Fruit fly (Drosophila melanogaster): ENCODE measurements around the gene Pdp1.

Pdp1 gene

dm6 chr3L:7848617-7849016 is 18.6 kb downstream of the Pdp1 start:
- TF ChIP-seq CG4424 (GFP tag; optimal IDR thresholded peaks at IDR 0.05) (no peak), CG18619 (GFP tag; optimal IDR thresholded peaks at IDR 0.05) (peak; percentile 1), CG7839 (tag; optimal IDR thresholded peaks at IDR 0.05) (peak; percentile 13), Ravus (GFP tag; IDR thresholded peaks at IDR 0.05) (no peak), grau (tag; optimal IDR thresholded peaks at IDR 0.05) (peak; percentile 28), bab2 (GFP tag; optimal IDR thresholded peaks at IDR 0.05) (no peak), Tbp (GFP tag; optimal IDR thresholded peaks at IDR 0.05) (no peak), Ets97D (GFP tag; optimal IDR thresholded peaks at IDR 0.05) (no peak), jigr1 (GFP tag; IDR thresholded peaks at IDR 0.05) (no peak), CG12769 (tag; optimal IDR thresholded peaks at IDR 0.05) (no peak), scrt (GFP tag; optimal IDR thresholded peaks at IDR 0.05) (no peak), Atf6 (GFP tag; IDR thresholded peaks at IDR 0.05) (peak; percentile 37; the same call in 1 of the 2 replicates), CG7556 (GFP tag; optimal IDR thresholded peaks at IDR 0.05) (peak; percentile 20), CG13775 (GFP tag; optimal IDR thresholded peaks at IDR 0.05) (peak; percentile 7), Blimp-1 (GFP tag; optimal IDR thresholded peaks at IDR 0.05) (no peak), CG2678 (tag; optimal IDR thresholded peaks at IDR 0.05) (peak; percentile 14), PHDP (tag; optimal IDR thresholded peaks at IDR 0.05) (peak; percentile 14), CG10431 (GFP tag; optimal IDR thresholded peaks at IDR 0.05) (no peak), CoRest (tag; optimal IDR thresholded peaks at IDR 0.05) (peak; percentile 1), CG14014 (GFP tag; IDR thresholded peaks at IDR 0.05) (0 out of 2 replicates have a peak, but pooled peaks have one; percentile 38), sens (GFP tag) (peak; percentile 74), CG2120 (GFP tag; optimal IDR thresholded peaks at IDR 0.05) (peak; percentile 47), Meics (GFP tag; optimal IDR thresholded peaks at IDR 0.05) (no peak), Hr51 (GFP tag; optimal IDR thresholded peaks at IDR 0.05) (peak in 1 of 2 experiments; percentile 27), CG15269 (tag; optimal IDR thresholded peaks at IDR 0.05) (peak; percentile 4), gem (tag; optimal IDR thresholded peaks at IDR 0.05) (peak; percentile 21), Ets65A (GFP tag) (peak; percentile 44), Med (GFP tag) (peak; percentile 75), CG18476 (GFP tag; optimal IDR thresholded peaks at IDR 0.05) (no peak), vfl (GFP tag; optimal IDR thresholded peaks at IDR 0.05) (no peak), CG13624 (GFP tag; optimal IDR thresholded peaks at IDR 0.05) (peak; percentile 4), row (GFP tag; IDR thresholded peaks at IDR 0.05) (peak; percentile 34; the same call in 1 of the 3 replicates), nerfin-2 (GFP tag; IDR thresholded peaks at IDR 0.05; ENCODE audit: partially characterized antibody) (no peak), Pdp1 (GFP tag; optimal IDR thresholded peaks at IDR 0.05) (peak in 1 of 2 experiments; percentile 6), CG4360 (GFP tag; IDR thresholded peaks at IDR 0.05) (0 out of 2 replicates have a peak, but pooled peaks have one; percentile 22), Oli (tag; optimal IDR thresholded peaks at IDR 0.05) (peak; percentile 19), CG30403 (GFP tag; optimal IDR thresholded peaks at IDR 0.05) (peak; percentile 4), Sox102F (GFP tag; optimal IDR thresholded peaks at IDR 0.05) (peak; percentile 20)

dm6 chr3L:7847656-7848252 is 19.4 kb downstream of the Pdp1 start:
- TF ChIP-seq CG7963 (GFP tag; IDR thresholded peaks at IDR 0.05; ENCODE audit: partially characterized antibody) (no peak), ewg (GFP tag; optimal IDR thresholded peaks at IDR 0.05) (peak; percentile 50), Gug (GFP tag; IDR thresholded peaks at IDR 0.05) (no peak), CG17328 (GFP tag; IDR thresholded peaks at IDR 0.05) (no peak), Adf1 (GFP tag; IDR thresholded peaks at IDR 0.05) (0 out of 2 replicates have a peak, but pooled peaks have one; percentile 39), CG6654 (GFP tag; optimal IDR thresholded peaks at IDR 0.05) (no peak), CG17912 (GFP tag; optimal IDR thresholded peaks at IDR 0.05) (no peak), wor (GFP tag; IDR thresholded peaks at IDR 0.05) (no peak), CG4707 (GFP tag; optimal IDR thresholded peaks at IDR 0.05) (no peak), chinmo (GFP tag; IDR thresholded peaks at IDR 0.05; ENCODE audit: partially characterized antibody) (0 out of 4 replicates have a peak, but pooled peaks have one; percentile 17), CG12155 (GFP tag; optimal IDR thresholded peaks at IDR 0.05) (no peak), mld (GFP tag; IDR thresholded peaks at IDR 0.05; ENCODE audit: partially characterized antibody) (no peak), lbe (GFP tag; optimal IDR thresholded peaks at IDR 0.05) (no peak), lilli (GFP tag; optimal IDR thresholded peaks at IDR 0.05) (no peak)
